Fruit fly (Drosophila melanogaster) whole organism, embryonic: Measurements from ENCODE around the gene kkv.

Source experiments
- Abd-B ChIP-seq: fragments of 200-800 bp; sonication (Bioruptor generic); optimal IDR thresholded peaks from 2 replicates; lab custom pipeline; 2018; ENCODE audit warnings: missing biosample characterization, mild to moderate bottlenecking, missing genetic modification characterization, moderate library complexity
- B-H1 ChIP-seq: fragments of 200-800 bp; sonication (Bioruptor generic); IDR thresholded peaks from 3 replicates; pipeline ENCODE4 v1.3.6; 2022; ENCODE audit warnings: missing biosample characterization, missing genetic modification characterization
- B-H2 ChIP-seq: fragments of 200-800 bp; sonication (Bioruptor generic); optimal IDR thresholded peaks from 2 replicates; lab custom pipeline; 2018; ENCODE audit warnings: missing biosample characterization, mild to moderate bottlenecking, missing genetic modification characterization
- Blimp-1 ChIP-seq: fragments of 200-800 bp; sonication (Bioruptor generic); optimal IDR thresholded peaks from 3 replicates; lab custom pipeline; 2018; ENCODE audit warnings: missing biosample characterization, missing genetic modification characterization, mild to moderate bottlenecking, moderate library complexity, missing genetic modification reagents
- BtbVII ChIP-seq: fragments of 200-800 bp; sonication (Bioruptor generic); optimal IDR thresholded peaks from 3 replicates; lab custom pipeline; 2017; ENCODE audit warnings: missing biosample characterization, mild to moderate bottlenecking, missing genetic modification characterization
- CG1024 ChIP-seq: fragments of 200-800 bp; sonication (Bioruptor generic); IDR thresholded peaks from 2 replicates; pipeline ENCODE4 v1.3.6; 2022; ENCODE audit warnings: missing biosample characterization, missing genetic modification characterization
- CG10274 ChIP-seq: fragments of 200-800 bp; sonication (Bioruptor generic); optimal IDR thresholded peaks from 3 replicates; lab custom pipeline; 2017; ENCODE audit warnings: missing biosample characterization, mild to moderate bottlenecking, missing genetic modification characterization
- CG11504 ChIP-seq: fragments of 200-800 bp; sonication (Bioruptor generic); optimal IDR thresholded peaks from 3 replicates; lab custom pipeline; 2019; ENCODE audit warnings: missing biosample characterization, mild to moderate bottlenecking, missing genetic modification characterization, moderate library complexity
- CG11560 ChIP-seq: fragments of 200-800 bp; sonication (Bioruptor generic); IDR thresholded peaks from 3 replicates; pipeline ENCODE4 v1.3.6; 2022; ENCODE audit warnings: missing biosample characterization, missing genetic modification characterization
- CG13775 ChIP-seq: fragments of 200-800 bp; sonication (Bioruptor generic); optimal IDR thresholded peaks from 3 replicates; lab custom pipeline; 2017; ENCODE audit warnings: missing biosample characterization, mild to moderate bottlenecking, missing genetic modification characterization
- CG14050 ChIP-seq: fragments of 200-800 bp; sonication (Bioruptor generic); IDR thresholded peaks from 3 replicates; pipeline ENCODE4 v1.3.6; 2022; ENCODE audit warnings: missing biosample characterization, missing genetic modification characterization
- CG15269 ChIP-seq: fragments of 200-800 bp; sonication (Bioruptor generic); optimal IDR thresholded peaks from 2 replicates; lab custom pipeline; 2018; ENCODE audit warnings: missing biosample characterization, mild to moderate bottlenecking, missing genetic modification characterization, moderate library complexity
- CG1529 ChIP-seq: fragments of 200-800 bp; sonication (Bioruptor generic); optimal IDR thresholded peaks from 3 replicates; lab custom pipeline; 2018; ENCODE audit warnings: missing biosample characterization, missing genetic modification characterization
- CG1602 ChIP-seq: fragments of 200-800 bp; sonication (Bioruptor generic); optimal IDR thresholded peaks from 3 replicates; lab custom pipeline; 2016; ENCODE audit warnings: missing biosample characterization, missing genetic modification characterization
- CG16815 ChIP-seq: fragments of 200-800 bp; sonication (Bioruptor generic); optimal IDR thresholded peaks from 3 replicates; lab custom pipeline; 2017; ENCODE audit warnings: missing biosample characterization, mild to moderate bottlenecking, missing genetic modification characterization
- CG16863 ChIP-seq: fragments of 200-800 bp; sonication (Bioruptor generic); optimal IDR thresholded peaks from 3 replicates; lab custom pipeline; 2016; ENCODE audit warnings: missing biosample characterization, missing genetic modification characterization
- CG17328 ChIP-seq: fragments of 200-800 bp; sonication (Bioruptor generic); IDR thresholded peaks from 2 replicates; pipeline ENCODE4 v1.3.6; 2022; ENCODE audit warnings: missing biosample characterization, missing genetic modification characterization
- CG18262 ChIP-seq: fragments of 200-800 bp; optimal IDR thresholded peaks from 3 replicates; lab custom pipeline; 2019; ENCODE audit warnings: missing biosample characterization, mild to moderate bottlenecking, missing genetic modification characterization, moderate library complexity
- CG3281 ChIP-seq: fragments of 200-800 bp; sonication (Bioruptor generic); optimal IDR thresholded peaks from 3 replicates; lab custom pipeline; 2017; ENCODE audit warnings: missing biosample characterization, mild to moderate bottlenecking, missing genetic modification characterization
- CG4282 ChIP-seq: fragments of 200-800 bp; sonication (Bioruptor generic); optimal IDR thresholded peaks from 2 replicates; lab custom pipeline; 2016; ENCODE audit warnings: missing biosample characterization, missing genetic modification characterization
- CG5180 ChIP-seq: fragments of 200-800 bp; sonication (Bioruptor generic); optimal IDR thresholded peaks from 3 replicates; lab custom pipeline; 2017; ENCODE audit warnings: missing biosample characterization, missing genetic modification characterization, mild to moderate bottlenecking, moderate library complexity, missing genetic modification reagents
- CG5953 ChIP-seq: fragments of 200-800 bp; sonication (Bioruptor generic); IDR thresholded peaks from 2 replicates; pipeline ENCODE4 v1.3.6; 2022; ENCODE audit warnings: missing biosample characterization, missing genetic modification characterization
- CG8388 ChIP-seq: fragments of 200-800 bp; sonication (Bioruptor generic); optimal IDR thresholded peaks from 2 replicates; lab custom pipeline; 2019; ENCODE audit warnings: missing biosample characterization, mild to moderate bottlenecking, missing genetic modification characterization, moderate library complexity
- CG8765 ChIP-seq: fragments of 200-800 bp; sonication (Bioruptor generic); IDR thresholded peaks from 2 replicates; pipeline ENCODE4 v1.3.6; 2022; ENCODE audit warnings: missing biosample characterization, missing genetic modification characterization
- D19B ChIP-seq: fragments of 200-800 bp; sonication (Bioruptor generic); optimal IDR thresholded peaks from 2 replicates; lab custom pipeline; 2017; ENCODE audit warnings: missing biosample characterization, mild to moderate bottlenecking, missing genetic modification characterization
- Elba2 ChIP-seq: fragments of 200-800 bp; sonication (Bioruptor generic); optimal IDR thresholded peaks from 3 replicates; lab custom pipeline; 2016; ENCODE audit warnings: missing biosample characterization, missing genetic modification characterization
- HHEX ChIP-seq: fragments of 200-800 bp; sonication (Bioruptor generic); optimal IDR thresholded peaks from 3 replicates; lab custom pipeline; 2017; ENCODE audit warnings: missing biosample characterization, mild to moderate bottlenecking, missing genetic modification characterization, missing genetic modification reagents
- HLH54F ChIP-seq: fragments of 200-800 bp; sonication (Bioruptor generic); optimal IDR thresholded peaks from 3 replicates; lab custom pipeline; 2016; ENCODE audit warnings: missing biosample characterization, missing genetic modification characterization
- Hey ChIP-seq: fragments of 200-800 bp; sonication (Bioruptor generic); optimal IDR thresholded peaks from 3 replicates; lab custom pipeline; 2018; ENCODE audit warnings: missing biosample characterization, mild to moderate bottlenecking, missing genetic modification characterization
- Mes4 ChIP-seq: fragments of 200-800 bp; sonication (Bioruptor generic); optimal IDR thresholded peaks from 2 replicates; lab custom pipeline; 2016; ENCODE audit warnings: missing biosample characterization, missing genetic modification characterization
- Neu2 ChIP-seq: fragments of 200-800 bp; sonication (Bioruptor generic); optimal IDR thresholded peaks from 3 replicates; lab custom pipeline; 2016; ENCODE audit warnings: missing biosample characterization, missing genetic modification characterization, borderline replicate concordance
- Spps ChIP-seq: fragments of 200-800 bp; sonication (Bioruptor generic); optimal IDR thresholded peaks from 2 replicates; lab custom pipeline; 2018; ENCODE audit warnings: missing biosample characterization, mild to moderate bottlenecking, missing genetic modification characterization
- Ssrp ChIP-seq: fragments of 200-800 bp; sonication (Bioruptor generic); optimal IDR thresholded peaks from 2 replicates; lab custom pipeline; 2018; ENCODE audit warnings: missing biosample characterization, mild to moderate bottlenecking, missing genetic modification characterization, moderate library complexity
- croc ChIP-seq: fragments of 200-800 bp; sonication (Bioruptor generic); conservative IDR thresholded peaks from 3 replicates; pipeline ENCODE4 v1.3.6; 2022; ENCODE audit warnings: missing biosample characterization, missing genetic modification characterization
- danr ChIP-seq: fragments of 200-800 bp; sonication (Bioruptor generic); IDR thresholded peaks from 2 replicates; pipeline ENCODE4 v1.3.6; 2022; ENCODE audit warnings: missing biosample characterization, missing genetic modification characterization
- dati ChIP-seq: fragments of 200-800 bp; sonication (Bioruptor generic); IDR thresholded peaks from 2 replicates; pipeline ENCODE4 v1.3.6; 2022; ENCODE audit warnings: missing biosample characterization, missing genetic modification characterization
- dimm ChIP-seq: fragments of 200-800 bp; sonication (Bioruptor generic); IDR thresholded peaks from 2 replicates; pipeline ENCODE4 v1.3.6; 2022; ENCODE audit warnings: missing biosample characterization, missing genetic modification characterization
- dmrt99B ChIP-seq: fragments of 200-800 bp; sonication (Bioruptor generic); optimal IDR thresholded peaks from 2 replicates; lab custom pipeline; 2018; ENCODE audit warnings: missing biosample characterization, mild to moderate bottlenecking, missing genetic modification characterization, moderate library complexity
- eyg ChIP-seq: fragments of 200-800 bp; sonication (Bioruptor generic); optimal IDR thresholded peaks from 3 replicates; lab custom pipeline; 2016; ENCODE audit warnings: missing biosample characterization, missing genetic modification characterization
- hb ChIP-seq: fragments of 200-800 bp; sonication (Bioruptor generic); IDR thresholded peaks from 3 replicates; pipeline ENCODE4 v1.3.6; 2022; ENCODE audit warnings: missing biosample characterization, missing genetic modification characterization; ENCODE audit not compliant: partially characterized antibody
- klu ChIP-seq: fragments of 200-800 bp; sonication (Bioruptor generic); IDR thresholded peaks from 2 replicates; pipeline ENCODE4 v1.3.6; 2022; ENCODE audit warnings: missing biosample characterization, missing genetic modification characterization
- nerfin-1 ChIP-seq: fragments of 200-800 bp; sonication (Bioruptor generic); optimal IDR thresholded peaks from 3 replicates; lab custom pipeline; 2019; ENCODE audit warnings: missing biosample characterization, mild to moderate bottlenecking, missing genetic modification characterization, moderate library complexity
- org-1 ChIP-seq: fragments of 200-800 bp; sonication (Bioruptor generic); optimal IDR thresholded peaks from 2 replicates; lab custom pipeline; 2017; ENCODE audit warnings: missing biosample characterization, missing genetic modification characterization
- pan ChIP-seq, 4 experiments: fragments of >200 bp in 3 of 4; fragments of 200-800 bp in 1 of 4; sonication (Bioruptor generic) in 1 of 4; optimal IDR thresholded peaks in 3 of 4; IDR thresholded peaks in 1 of 4; 2 replicates each; pipeline versions ENCODE4 v1.3.6 to Lab custom; 2017 to 2022; ENCODE audit warnings: missing biosample characterization in 2 of 4, missing genetic modification characterization in 2 of 4, mixed read lengths in 1 of 4
- ro ChIP-seq: fragments of 200-800 bp; sonication (Bioruptor generic); IDR thresholded peaks from 2 replicates; pipeline ENCODE4 v1.3.6; 2022; ENCODE audit warnings: missing biosample characterization, missing genetic modification characterization
- seq ChIP-seq: fragments of 200-800 bp; sonication (Bioruptor generic); IDR thresholded peaks from 2 replicates; pipeline ENCODE4 v1.3.6; 2022; ENCODE audit warnings: missing biosample characterization, missing genetic modification characterization
- tap ChIP-seq: fragments of 200-800 bp; optimal IDR thresholded peaks from 3 replicates; lab custom pipeline; 2019; ENCODE audit warnings: missing biosample characterization, mild to moderate bottlenecking, missing genetic modification characterization, moderate library complexity
- usp ChIP-seq: fragments of >200 bp; optimal IDR thresholded peaks from 2 replicates; lab custom pipeline; 2017; ENCODE audit warnings: missing biosample characterization, missing genetic modification characterization
- vfl ChIP-seq: fragments of 200-800 bp; sonication (Bioruptor generic); optimal IDR thresholded peaks from 2 replicates; lab custom pipeline; 2016; ENCODE audit warnings: missing biosample characterization, missing genetic modification characterization
- zen ChIP-seq: fragments of 200-800 bp; sonication (Bioruptor generic); optimal IDR thresholded peaks from 3 replicates; lab custom pipeline; 2018; ENCODE audit warnings: missing biosample characterization, mild to moderate bottlenecking, missing genetic modification characterization, moderate library complexity
- zf30C ChIP-seq: fragments of 200-800 bp; sonication (Bioruptor generic); optimal IDR thresholded peaks from 3 replicates; lab custom pipeline; 2018; ENCODE audit warnings: missing biosample characterization, mild to moderate bottlenecking, missing genetic modification characterization
- zfh1 ChIP-seq: fragments of 200-800 bp; sonication (Bioruptor generic); IDR thresholded peaks from 3 replicates; pipeline ENCODE4 v1.3.6; 2022; ENCODE audit warnings: missing biosample characterization, missing genetic modification characterization

Gene kkv

DNA sequence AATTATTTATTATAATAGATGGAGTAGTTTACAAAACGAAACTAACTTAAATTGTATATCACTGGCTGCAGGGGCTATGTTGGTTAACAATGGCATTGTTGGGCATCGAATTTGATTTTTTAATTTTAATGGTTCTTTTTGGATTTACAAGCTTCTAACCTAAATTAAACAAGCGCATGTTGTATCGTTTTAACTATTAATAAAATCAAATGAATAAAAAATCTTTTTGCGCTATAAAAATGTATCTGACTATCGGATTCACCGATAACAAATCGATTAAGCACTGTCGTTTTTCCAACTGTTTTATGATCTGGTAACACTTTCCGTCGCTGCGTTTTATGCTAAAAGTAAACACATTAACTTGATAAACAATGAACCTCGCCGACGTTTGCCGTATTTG lies 17.9 kb downstream of the kkv start, which contains the start of the genes hd and CG14667 (continued):
- no peak for TF ChIP-seq HHEX (GFP tag; lab: Kevin White, UChicago)
- no peak for TF ChIP-seq danr (GFP tag; lab: Robert Waterston, UW)
- TF ChIP-seq CG10274 (GFP tag; lab: Kevin White, UChicago) = no peak
- no peak for TF ChIP-seq CG1529 (GFP tag; lab: Kevin White, UChicago)
- no peak for TF ChIP-seq Hey (tag; lab: Kevin White, UChicago)
- TF ChIP-seq Blimp-1 (GFP tag; lab: Kevin White, UChicago) = no peak
- no peak for TF ChIP-seq CG13775 (GFP tag; lab: Kevin White, UChicago)
- no peak for TF ChIP-seq Spps (tag; lab: Kevin White, UChicago)
- no peak for TF ChIP-seq D19B (GFP tag; lab: Kevin White, UChicago)
- no peak for TF ChIP-seq dati (GFP tag; lab: Robert Waterston, UW)
- no peak for TF ChIP-seq pan (optimal IDR thresholded peaks at IDR 0.05; lab: Kevin White, UChicago)
- no peak for TF ChIP-seq pan (GFP tag; optimal IDR thresholded peaks at IDR 0.05 in 1 of 2, IDR thresholded peaks at IDR 0.05 in 1 of 2)
- TF ChIP-seq Elba2 = no peak
- no peak for TF ChIP-seq B-H2
- no peak for TF ChIP-seq CG18262 (tag; lab: Kevin White, UChicago)
- no peak for TF ChIP-seq hb
- TF ChIP-seq klu (GFP tag; lab: Robert Waterston, UW) = no peak
- no peak for TF ChIP-seq vfl (GFP tag; lab: Kevin White, UChicago)
- no peak for TF ChIP-seq org-1 (GFP tag; lab: Kevin White, UChicago)
- TF ChIP-seq nerfin-1 = no peak
- no peak for TF ChIP-seq dimm (GFP tag; lab: Robert Waterston, UW)
- no peak for TF ChIP-seq CG16863 (GFP tag; lab: Kevin White, UChicago)
- no peak for TF ChIP-seq CG8388 (GFP tag; lab: Kevin White, UChicago)
- no peak for TF ChIP-seq seq (GFP tag; lab: Robert Waterston, UW)
- TF ChIP-seq zf30C (GFP tag; lab: Kevin White, UChicago) = no peak
- TF ChIP-seq CG8765 = no peak
- TF ChIP-seq eyg (GFP tag; lab: Kevin White, UChicago) = no peak
- no peak for TF ChIP-seq BtbVII (GFP tag; lab: Kevin White, UChicago)
- no peak for TF ChIP-seq CG1602
- TF ChIP-seq Abd-B (GFP tag; lab: Kevin White, UChicago) = peak; percentile 35
- no peak for TF ChIP-seq CG17328 (GFP tag; lab: Robert Waterston, UW)
- no peak for TF ChIP-seq zen (tag; lab: Kevin White, UChicago)
- TF ChIP-seq croc = no peak
- no peak for TF ChIP-seq B-H1 (GFP tag; lab: Robert Waterston, UW)
- no peak for TF ChIP-seq usp (GFP tag; lab: Kevin White, UChicago)
- TF ChIP-seq Mes4 (GFP tag; lab: Kevin White, UChicago) = no peak
- TF ChIP-seq zfh1 (GFP tag; lab: Robert Waterston, UW) = no peak
- no peak for TF ChIP-seq CG3281 (GFP tag; lab: Kevin White, UChicago)
- TF ChIP-seq CG11504 (tag; lab: Kevin White, UChicago) = no peak
- TF ChIP-seq CG5180 = no peak
- no peak for TF ChIP-seq Ssrp (tag; lab: Kevin White, UChicago)
- TF ChIP-seq HLH54F (GFP tag; lab: Kevin White, UChicago) = no peak
- TF ChIP-seq CG11560 (tag; lab: Robert Waterston, UW) = peak; percentile 55; the same call in 1 of the 3 replicates
- TF ChIP-seq CG5953 (GFP tag; lab: Robert Waterston, UW) = no peak
- no peak for TF ChIP-seq CG15269 (tag; lab: Kevin White, UChicago)
- no peak for TF ChIP-seq dmrt99B (tag; lab: Kevin White, UChicago)
- TF ChIP-seq CG1024 (GFP tag; lab: Robert Waterston, UW) = no peak
- no peak for TF ChIP-seq ro
- no peak for TF ChIP-seq CG16815 (GFP tag; lab: Kevin White, UChicago)
- no peak for TF ChIP-seq CG4282 (GFP tag; lab: Kevin White, UChicago)
- TF ChIP-seq CG14050 = no peak
- no peak for TF ChIP-seq tap (tag; lab: Kevin White, UChicago)
- TF ChIP-seq Neu2 (GFP tag; lab: Kevin White, UChicago) = no peak
